5 fruit fly cellular contexts compared by ENCODE assay signal in genomic region chr3L:16203236-16203635, dm6.
TF ChIP-seq lines count a peak whose summit lies in the region.

No protein-coding gene starts in this region.

- peak; percentile 15 for TF ChIP-seq CTCF in whole organism, embryonic (GFP tag; optimal IDR thresholded peaks at IDR 0.05; lab: Kevin White, UChicago)

TF ChIP-seq in whole organism, adult, 20 proteins besides CTCF, POLR2A, EP300 and RAD21:
- no peak for TF ChIP-seq ovo (GFP tag; optimal IDR thresholded peaks at IDR 0.05; lab: Kevin White, UChicago)
- TF ChIP-seq CG5204 (GFP tag; optimal IDR thresholded peaks at IDR 0.05; lab: Kevin White, UChicago) = no peak
- TF ChIP-seq tj (GFP tag; optimal IDR thresholded peaks at IDR 0.05; lab: Kevin White, UChicago) = no peak
- no peak for TF ChIP-seq kay (GFP tag; lab: Kevin White, UChicago; ENCODE audit: borderline replicate concordance)
- TF ChIP-seq CG33017 (tag; optimal IDR thresholded peaks at IDR 0.05; lab: Kevin White, UChicago) = no peak
- TF ChIP-seq CG7101 (tag; optimal IDR thresholded peaks at IDR 0.05; lab: Kevin White, UChicago) = peak; percentile 12

TF ChIP-seq in whole organism, embryonic, 481 proteins besides CTCF, POLR2A, EP300 and RAD21 (continues in another document):
- TF ChIP-seq BEAF-32 (GFP tag; optimal IDR thresholded peaks at IDR 0.05; lab: Kevin White, UChicago) (no peak), tup (GFP tag; optimal IDR thresholded peaks at IDR 0.05; lab: Kevin White, UChicago) (peak; percentile 32), CG17612 (GFP tag; IDR thresholded peaks at IDR 0.05; lab: Robert Waterston, UW) (0 out of 2 replicates have a peak, but pooled peaks have one; percentile 34), CG30020 (tag; optimal IDR thresholded peaks at IDR 0.05; lab: Kevin White, UChicago) (no peak), btn (GFP tag; optimal IDR thresholded peaks at IDR 0.05; lab: Kevin White, UChicago) (peak; percentile 42), Atf-2 (GFP tag; optimal IDR thresholded peaks at IDR 0.05; lab: Kevin White, UChicago) (peak; percentile 65), trh (GFP tag; optimal IDR thresholded peaks at IDR 0.05; lab: Kevin White, UChicago) (no peak), Optix (GFP tag; IDR thresholded peaks at IDR 0.05; lab: Robert Waterston, UW) (no peak; the same call in 2 of the 3 replicates), Rfx (GFP tag; IDR thresholded peaks at IDR 0.05; lab: Robert Waterston, UW) (peak; percentile 96), CG2889 (GFP tag; IDR thresholded peaks at IDR 0.05; lab: Robert Waterston, UW) (peak; percentile 65; the same call in 2 of the 3 replicates), CG16779 (GFP tag; IDR thresholded peaks at IDR 0.05; lab: Robert Waterston, UW) (peak; percentile 87), h (optimal IDR thresholded peaks at IDR 0.05; lab: Kevin White, UChicago) (no peak), CG8281 (tag; optimal IDR thresholded peaks at IDR 0.05; lab: Kevin White, UChicago) (peak; percentile 59), Med (GFP tag; lab: Kevin White, UChicago) (peak; percentile 99), CG4360 (GFP tag; IDR thresholded peaks at IDR 0.05; lab: Robert Waterston, UW) (no peak), CG17802 (tag; optimal IDR thresholded peaks at IDR 0.05; lab: Kevin White, UChicago) (peak; percentile 33), MTF-1 (GFP tag; optimal IDR thresholded peaks at IDR 0.05; lab: Kevin White, UChicago; ENCODE audit: borderline replicate concordance) (peak; percentile 62), ara (GFP tag; IDR thresholded peaks at IDR 0.05; lab: Robert Waterston, UW) (peak; percentile 69), Ets97D (GFP tag; optimal IDR thresholded peaks at IDR 0.05; lab: Kevin White, UChicago) (peak; percentile 51), CG12659 (GFP tag; optimal IDR thresholded peaks at IDR 0.05; lab: Kevin White, UChicago) (peak; percentile 67), gro (GFP tag; optimal IDR thresholded peaks at IDR 0.05; lab: Kevin White, UChicago) (peak; percentile 91)

TF ChIP-seq in whole organism, prepupa, 60 proteins besides CTCF, POLR2A, EP300 and RAD21 (continues in another document):
- TF ChIP-seq dsx (GFP tag; optimal IDR thresholded peaks at IDR 0.05; lab: Kevin White, UChicago; ENCODE audit: poor library complexity, severe bottlenecking) (peak; percentile 50), eg (GFP tag; IDR thresholded peaks at IDR 0.05; lab: Robert Waterston, UW) (peak; percentile 69), spab (GFP tag; optimal IDR thresholded peaks at IDR 0.05; lab: Kevin White, UChicago) (peak; percentile 60), CG16779 (tag; optimal IDR thresholded peaks at IDR 0.05; lab: Kevin White, UChicago) (no peak), Smox (GFP tag; optimal IDR thresholded peaks at IDR 0.05; lab: Kevin White, UChicago) (peak; percentile 75), lz (GFP tag; optimal IDR thresholded peaks at IDR 0.05; lab: Kevin White, UChicago) (peak; percentile 75), CG1621 (tag; optimal IDR thresholded peaks at IDR 0.05; lab: Kevin White, UChicago) (peak; percentile 61), Sox102F (GFP tag; optimal IDR thresholded peaks at IDR 0.05; lab: Kevin White, UChicago) (peak; percentile 74), Hr38 (GFP tag; optimal IDR thresholded peaks at IDR 0.05; lab: Kevin White, UChicago) (no peak), dac (GFP tag; optimal IDR thresholded peaks at IDR 0.05; lab: Kevin White, UChicago) (no peak), CG11902 (GFP tag; optimal IDR thresholded peaks at IDR 0.05; lab: Kevin White, UChicago) (peak; percentile 74), Eip93F (GFP tag; optimal IDR thresholded peaks at IDR 0.05; lab: Kevin White, UChicago) (peak; percentile 64), svp (GFP tag; lab: Kevin White, UChicago) (peak; percentile 88), esn (GFP tag; optimal IDR thresholded peaks at IDR 0.05; lab: Kevin White, UChicago) (peak; percentile 85), pdm3 (GFP tag; optimal IDR thresholded peaks at IDR 0.05; lab: Kevin White, UChicago) (peak; percentile 78), Eip78C (GFP tag; lab: Kevin White, UChicago) (peak; percentile 93), CG10631 (GFP tag; optimal IDR thresholded peaks at IDR 0.05; lab: Kevin White, UChicago) (peak; percentile 70), CG8119 (GFP tag; IDR thresholded peaks at IDR 0.05; lab: Robert Waterston, UW) (peak; percentile 66; the same call in 2 of the 3 replicates), CG15336 (GFP tag; IDR thresholded peaks at IDR 0.05; lab: Robert Waterston, UW) (peak; percentile 57), Hr4 (GFP tag; optimal IDR thresholded peaks at IDR 0.05; lab: Kevin White, UChicago) (peak; percentile 54), CG6854 (GFP tag; optimal IDR thresholded peaks at IDR 0.05; lab: Kevin White, UChicago) (peak; percentile 28), CG8632 (GFP tag; optimal IDR thresholded peaks at IDR 0.05; lab: Kevin White, UChicago) (peak; percentile 70)

TF ChIP-seq in whole organism, pupa, 21 proteins besides CTCF, POLR2A, EP300 and RAD21:
- TF ChIP-seq CG10348 (GFP tag; IDR thresholded peaks at IDR 0.05; lab: Robert Waterston, UW) (no peak), Snoo (tag; optimal IDR thresholded peaks at IDR 0.05; lab: Kevin White, UChicago) (peak; percentile 65), CG8159 (tag; optimal IDR thresholded peaks at IDR 0.05; lab: Kevin White, UChicago) (peak; percentile 81), rn (GFP tag; IDR thresholded peaks at IDR 0.05; lab: Robert Waterston, UW) (no peak; the same call in 1 of the 2 replicates), CG14655 (GFP tag; optimal IDR thresholded peaks at IDR 0.05; lab: Kevin White, UChicago) (peak; percentile 57), CG15710 (tag; optimal IDR thresholded peaks at IDR 0.05; lab: Kevin White, UChicago) (peak; percentile 76), fd96Ca (GFP tag; IDR thresholded peaks at IDR 0.05; lab: Robert Waterston, UW) (peak; percentile 59; the same call in 1 of the 3 replicates), CG12605 (GFP tag; IDR thresholded peaks at IDR 0.05; lab: Robert Waterston, UW) (peak; percentile 39; the same call in 1 of the 2 replicates), D1 (tag; optimal IDR thresholded peaks at IDR 0.05; lab: Kevin White, UChicago) (peak; percentile 32), CG32121 (GFP tag; IDR thresholded peaks at IDR 0.05; lab: Robert Waterston, UW) (peak; percentile 61), CG8301 (tag; optimal IDR thresholded peaks at IDR 0.05; lab: Kevin White, UChicago) (peak; percentile 47), Pif1B (GFP tag; optimal IDR thresholded peaks at IDR 0.05; lab: Kevin White, UChicago) (peak; percentile 10), Pif1A (GFP tag; optimal IDR thresholded peaks at IDR 0.05; lab: Kevin White, UChicago) (peak; percentile 44), CG4496 (GFP tag; IDR thresholded peaks at IDR 0.05; lab: Robert Waterston, UW) (peak; percentile 74), Ets98B (GFP tag; IDR thresholded peaks at IDR 0.05; lab: Robert Waterston, UW) (peak; percentile 61), gl (tag; optimal IDR thresholded peaks at IDR 0.05; lab: Kevin White, UChicago) (peak; percentile 33), CG9948 (tag; optimal IDR thresholded peaks at IDR 0.05; lab: Kevin White, UChicago) (peak; percentile 76), CG13204 (GFP tag; optimal IDR thresholded peaks at IDR 0.05; lab: Kevin White, UChicago) (no peak), CG34367 (tag; optimal IDR thresholded peaks at IDR 0.05; lab: Kevin White, UChicago) (peak; percentile 55), CG17806 (tag; optimal IDR thresholded peaks at IDR 0.05; lab: Kevin White, UChicago) (peak; percentile 75), EcR (GFP tag; optimal IDR thresholded peaks at IDR 0.05; lab: Kevin White, UChicago) (no peak)

TF ChIP-seq in whole organism, wandering third instar larva, 38 proteins besides CTCF, POLR2A, EP300 and RAD21 (continues in another document):
- TF ChIP-seq usp (GFP tag; optimal IDR thresholded peaks at IDR 0.05; lab: Kevin White, UChicago) (no peak), GATAd (GFP tag; optimal IDR thresholded peaks at IDR 0.05; lab: Kevin White, UChicago) (no peak), sage (GFP tag; optimal IDR thresholded peaks at IDR 0.05; lab: Kevin White, UChicago) (peak; percentile 33), rgr (GFP tag; optimal IDR thresholded peaks at IDR 0.05; lab: Kevin White, UChicago) (peak; percentile 88), Myc (optimal IDR thresholded peaks at IDR 0.05; lab: Kevin White, UChicago) (no peak), foxo (GFP tag; optimal IDR thresholded peaks at IDR 0.05; lab: Kevin White, UChicago) (peak; percentile 75 to 89), jim (GFP tag; optimal IDR thresholded peaks at IDR 0.05; lab: Kevin White, UChicago) (no peak), Sp1 (GFP tag; optimal IDR thresholded peaks at IDR 0.05; lab: Kevin White, UChicago) (peak; percentile 77), woc (GFP tag; optimal IDR thresholded peaks at IDR 0.05; lab: Kevin White, UChicago) (peak; percentile 72), OdsH (GFP tag; optimal IDR thresholded peaks at IDR 0.05; lab: Kevin White, UChicago) (peak; percentile 83), CG9705 (GFP tag; optimal IDR thresholded peaks at IDR 0.05; lab: Kevin White, UChicago) (no peak), CrebA (GFP tag; optimal IDR thresholded peaks at IDR 0.05; lab: Kevin White, UChicago; ENCODE audit: borderline replicate concordance) (peak; percentile 59), dl (GFP tag; optimal IDR thresholded peaks at IDR 0.05; lab: Kevin White, UChicago; ENCODE audit: insufficient read depth in 1 of 2, partially characterized antibody in 2 of 2) (no peak), pan (optimal IDR thresholded peaks at IDR 0.05; lab: Kevin White, UChicago) (no peak), psq (GFP tag; optimal IDR thresholded peaks at IDR 0.05; lab: Kevin White, UChicago) (peak; percentile 72), Dif (GFP tag; optimal IDR thresholded peaks at IDR 0.05; lab: Kevin White, UChicago; ENCODE audit: partially characterized antibody) (no peak), lola (GFP tag; optimal IDR thresholded peaks at IDR 0.05; lab: Kevin White, UChicago) (no peak), fru (GFP tag; optimal IDR thresholded peaks at IDR 0.05; lab: Kevin White, UChicago) (peak; percentile 89), N (GFP tag; optimal IDR thresholded peaks at IDR 0.05; lab: Kevin White, UChicago) (no peak), tai (GFP tag; optimal IDR thresholded peaks at IDR 0.05; lab: Kevin White, UChicago) (peak; percentile 49), Hnf4 (GFP tag; optimal IDR thresholded peaks at IDR 0.05; lab: Kevin White, UChicago) (peak; percentile 77), Jra (GFP tag; optimal IDR thresholded peaks at IDR 0.05; lab: Kevin White, UChicago) (peak; percentile 59), h (GFP tag; optimal IDR thresholded peaks at IDR 0.05; lab: Kevin White, UChicago) (peak; percentile 92), CG32264 (GFP tag; optimal IDR thresholded peaks at IDR 0.05; lab: Kevin White, UChicago) (peak; percentile 46), Abd-B (GFP tag; optimal IDR thresholded peaks at IDR 0.05; lab: Kevin White, UChicago) (no peak), Vsx2 (GFP tag; optimal IDR thresholded peaks at IDR 0.05; lab: Kevin White, UChicago; ENCODE audit: partially characterized antibody) (no peak), brk (GFP tag; optimal IDR thresholded peaks at IDR 0.05; lab: Kevin White, UChicago) (peak; percentile 11), Mio (GFP tag; optimal IDR thresholded peaks at IDR 0.05; lab: Kevin White, UChicago) (peak; percentile 59), Hr78 (GFP tag; optimal IDR thresholded peaks at IDR 0.05; lab: Kevin White, UChicago) (no peak)
